Worm (Caenorhabditis elegans): Measurements from ENCODE around the gene dac-1.

dac-1 gene

ce11 chrIII:825256-825655 lies 9.3 kb downstream of the dac-1 start:
- TF ChIP-seq ref-1 (GFP tag; conservative IDR thresholded peaks at IDR 0.05) (no peak), tab-1 (GFP tag; IDR thresholded peaks at IDR 0.05) (no peak), ztf-29 (GFP tag; IDR thresholded peaks at IDR 0.05) (no peak), ztf-23 (GFP tag; IDR thresholded peaks at IDR 0.05) (no peak), cog-1 (tag; optimal IDR thresholded peaks at IDR 0.05) (no peak), klf-2 (GFP tag; conservative IDR thresholded peaks at IDR 0.05) (no peak), T22C8.4 (GFP tag; IDR thresholded peaks at IDR 0.05) (no peak), med-1 (GFP tag; optimal IDR thresholded peaks at IDR 0.05; ENCODE audit: insufficient read depth) (no peak), flt-1 (GFP tag; IDR thresholded peaks at IDR 0.05) (no peak)

- no peak for TF ChIP-seq ztf-23 (GFP tag; IDR thresholded peaks at IDR 0.05)
- no peak for TF ChIP-seq T22C8.4 (GFP tag; IDR thresholded peaks at IDR 0.05)
- no peak for TF ChIP-seq tab-1 (GFP tag; IDR thresholded peaks at IDR 0.05)
- TF ChIP-seq med-1 (GFP tag; optimal IDR thresholded peaks at IDR 0.05; ENCODE audit: insufficient read depth), result no peak
- TF ChIP-seq ref-1 (GFP tag; conservative IDR thresholded peaks at IDR 0.05), result no peak
- TF ChIP-seq flt-1 (GFP tag; IDR thresholded peaks at IDR 0.05), result no peak
- TF ChIP-seq klf-2 (GFP tag; conservative IDR thresholded peaks at IDR 0.05), result no peak
- no peak for TF ChIP-seq ztf-29 (GFP tag; IDR thresholded peaks at IDR 0.05)
- TF ChIP-seq cog-1 (tag; optimal IDR thresholded peaks at IDR 0.05), result no peak
Observed at ce11 chrIII:831961-832360, 16.0 kb downstream of the dac-1 start, which contains the start of gene ceeh-1. Gene ceeh-1 (minus strand): TSS chrIII:832277.

ce11 chrIII:832855-833504 lies 17.0 kb downstream of the dac-1 start, which contains the start of gene zip-2:
Gene zip-2 (plus strand): TSS chrIII:832982.
- TF ChIP-seq klf-2 (GFP tag; conservative IDR thresholded peaks at IDR 0.05), result no peak
- no peak for TF ChIP-seq cog-1 (tag; optimal IDR thresholded peaks at IDR 0.05)
- no peak for TF ChIP-seq ztf-23 (GFP tag; IDR thresholded peaks at IDR 0.05)
- no peak for TF ChIP-seq med-1 (GFP tag; optimal IDR thresholded peaks at IDR 0.05; ENCODE audit: insufficient read depth)
- TF ChIP-seq ztf-29 (GFP tag; IDR thresholded peaks at IDR 0.05), result no peak
- no peak for TF ChIP-seq tab-1 (GFP tag; IDR thresholded peaks at IDR 0.05)
- TF ChIP-seq flt-1 (GFP tag; IDR thresholded peaks at IDR 0.05), result no peak
- no peak for TF ChIP-seq ref-1 (GFP tag; conservative IDR thresholded peaks at IDR 0.05)
- TF ChIP-seq T22C8.4 (GFP tag; IDR thresholded peaks at IDR 0.05), result no peak

DNA sequence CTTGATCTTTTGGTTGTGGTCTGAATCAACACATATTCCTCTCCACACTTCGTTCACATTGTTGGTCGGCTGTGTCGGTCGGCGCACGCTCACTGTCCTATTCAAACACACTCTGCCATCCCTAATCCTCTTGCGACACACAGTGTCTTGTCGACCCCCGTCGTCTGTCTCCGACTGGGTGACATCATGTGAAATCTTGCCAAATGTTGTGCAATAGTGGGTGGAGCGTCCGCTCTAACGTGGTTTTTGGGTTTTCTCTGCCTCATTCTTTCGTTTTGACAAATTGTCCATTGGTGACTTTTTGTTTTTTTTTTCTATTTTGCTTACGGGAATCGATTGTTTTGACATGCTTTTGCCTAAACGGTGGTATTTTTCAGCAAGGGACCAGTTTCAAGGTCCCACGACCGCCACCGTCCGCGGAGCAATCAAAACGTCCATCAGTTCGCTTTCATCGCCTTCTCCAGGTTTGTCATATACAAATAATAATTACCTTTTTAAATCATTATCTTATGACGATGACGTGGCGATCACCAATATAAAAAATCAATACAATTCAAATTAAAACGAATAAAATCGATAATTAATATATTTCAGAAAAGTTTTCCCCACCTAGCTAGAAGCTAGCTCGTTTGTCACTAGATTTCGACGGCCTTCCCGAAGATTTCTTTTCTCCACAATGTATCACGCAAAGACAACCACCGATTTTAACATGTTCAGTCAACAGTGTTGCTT lies 17.9 kb downstream of the dac-1 start:
- peak; percentile 57; the same call in 1 of the 2 replicates for TF ChIP-seq T22C8.4 (GFP tag; IDR thresholded peaks at IDR 0.05)
- peak; percentile 78 for TF ChIP-seq flt-1 (GFP tag; IDR thresholded peaks at IDR 0.05)
- TF ChIP-seq ztf-29 (GFP tag; IDR thresholded peaks at IDR 0.05), result no peak
- TF ChIP-seq cog-1 (tag; optimal IDR thresholded peaks at IDR 0.05), result peak; percentile 85

- no peak for TF ChIP-seq klf-2 (GFP tag; conservative IDR thresholded peaks at IDR 0.05)
- TF ChIP-seq ztf-29 (GFP tag; IDR thresholded peaks at IDR 0.05), result peak; percentile 30; the same call in 1 of the 2 replicates
- no peak for TF ChIP-seq ref-1 (GFP tag; conservative IDR thresholded peaks at IDR 0.05)
- TF ChIP-seq cog-1 (tag; optimal IDR thresholded peaks at IDR 0.05), result no peak
- peak; percentile 66; the same call in 1 of the 2 replicates for TF ChIP-seq flt-1 (GFP tag; IDR thresholded peaks at IDR 0.05)
Observed at ce11 chrIII:834443-834815, 18.5 kb downstream of the dac-1 start.

DNA sequence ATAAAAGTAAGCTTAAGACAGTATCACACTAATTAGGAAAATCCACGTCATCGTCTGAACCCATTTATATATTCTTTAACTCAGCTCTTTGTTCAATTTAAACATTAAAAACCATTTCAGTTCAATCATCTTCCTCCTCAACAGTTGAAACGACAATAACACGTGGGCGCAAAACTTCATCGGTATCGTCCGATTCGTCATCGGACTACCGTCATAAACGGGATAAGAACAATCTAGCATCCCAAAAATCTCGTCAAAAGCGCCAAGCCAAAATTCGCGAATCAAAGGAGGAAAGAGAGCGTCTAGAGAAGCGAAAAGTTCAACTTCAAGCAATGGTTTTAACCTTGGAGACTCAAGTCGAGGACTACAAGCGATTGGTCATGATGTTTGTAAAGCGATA lies 19.3 kb downstream of the dac-1 start:
- TF ChIP-seq ref-1 (GFP tag; conservative IDR thresholded peaks at IDR 0.05) (no peak), med-1 (GFP tag; optimal IDR thresholded peaks at IDR 0.05; ENCODE audit: insufficient read depth) (no peak), klf-2 (GFP tag; conservative IDR thresholded peaks at IDR 0.05) (no peak), ztf-29 (GFP tag; IDR thresholded peaks at IDR 0.05) (no peak), flt-1 (GFP tag; IDR thresholded peaks at IDR 0.05) (no peak), cog-1 (tag; optimal IDR thresholded peaks at IDR 0.05) (no peak), T22C8.4 (GFP tag; IDR thresholded peaks at IDR 0.05) (no peak), tab-1 (GFP tag; IDR thresholded peaks at IDR 0.05) (no peak), ztf-23 (GFP tag; IDR thresholded peaks at IDR 0.05) (no peak)

ce11 chrIII:835713-836278 lies 19.9 kb downstream of the dac-1 start:
- TF ChIP-seq tab-1 (GFP tag; IDR thresholded peaks at IDR 0.05) (peak; percentile 72; the same call in 1 of the 2 replicates), med-1 (GFP tag; optimal IDR thresholded peaks at IDR 0.05; ENCODE audit: insufficient read depth) (no peak), ref-1 (GFP tag; conservative IDR thresholded peaks at IDR 0.05) (no peak; the same call in 1 of the 2 replicates), T22C8.4 (GFP tag; IDR thresholded peaks at IDR 0.05) (peak; percentile 49; the same call in 1 of the 2 replicates), ztf-29 (GFP tag; IDR thresholded peaks at IDR 0.05) (peak; percentile 38; the same call in 1 of the 2 replicates), ztf-23 (GFP tag; IDR thresholded peaks at IDR 0.05) (peak; percentile 78; the same call in 1 of the 2 replicates), klf-2 (GFP tag; conservative IDR thresholded peaks at IDR 0.05) (0 out of 2 replicates have a peak, but pooled peaks have one; percentile 9), flt-1 (GFP tag; IDR thresholded peaks at IDR 0.05) (peak; percentile 93), cog-1 (tag; optimal IDR thresholded peaks at IDR 0.05) (no peak)

DNA sequence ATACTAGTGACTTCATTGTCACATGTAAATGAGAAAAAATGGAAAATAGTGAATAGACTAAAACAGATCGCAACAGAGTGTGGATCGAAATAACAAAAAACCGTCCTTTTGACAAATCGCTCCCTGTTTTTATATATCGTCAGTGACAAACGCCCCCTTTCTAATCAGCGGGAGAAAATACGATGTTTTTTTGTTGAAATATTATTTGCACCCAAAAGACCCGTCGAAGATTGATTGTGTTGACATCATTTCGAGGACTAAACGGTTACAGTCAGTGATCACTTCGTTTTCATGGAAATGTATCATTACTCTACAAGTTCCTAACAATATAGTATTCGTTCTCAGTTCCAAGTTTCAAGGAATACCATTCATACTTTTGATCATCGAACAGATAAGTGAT lies 23.5 kb downstream of the dac-1 start, which contains the start of gene dos-3:
Gene dos-3 (minus strand): TSS at position 101 of the 400 bp plus-strand sequence.
- no peak for TF ChIP-seq flt-1 (GFP tag; IDR thresholded peaks at IDR 0.05)

ce11 chrIII:841177-841576 lies 25.2 kb downstream of the dac-1 start, which contains the start of gene K02F3.9:
Gene K02F3.9 (minus strand): TSS chrIII:841366.
- TF ChIP-seq ztf-23 (GFP tag; IDR thresholded peaks at IDR 0.05) (no peak), T22C8.4 (GFP tag; IDR thresholded peaks at IDR 0.05) (no peak), klf-2 (GFP tag; conservative IDR thresholded peaks at IDR 0.05) (no peak), flt-1 (GFP tag; IDR thresholded peaks at IDR 0.05) (no peak), med-1 (GFP tag; optimal IDR thresholded peaks at IDR 0.05; ENCODE audit: insufficient read depth) (no peak), cog-1 (tag; optimal IDR thresholded peaks at IDR 0.05) (no peak), ref-1 (GFP tag; conservative IDR thresholded peaks at IDR 0.05) (no peak), ztf-29 (GFP tag; IDR thresholded peaks at IDR 0.05) (no peak), tab-1 (GFP tag; IDR thresholded peaks at IDR 0.05) (no peak)
